Worm (Caenorhabditis elegans) whole organism, young adult: ENCODE measurements around the gene F54D12.1.

Experiments
- D2030.7 ChIP-seq: fragments of 200-800 bp; sonication (Bioruptor generic); IDR thresholded peaks from 2 replicates; pipeline ENCODE4 v1.3.6; 2022; ENCODE audit warnings: missing genetic modification reagents, missing genetic modification characterization, missing compliant biosample characterization
- Y79H2A.3 ChIP-seq: fragments of 200-800 bp; sonication (Bioruptor generic); conservative IDR thresholded peaks from 2 replicates; pipeline ENCODE4 v1.3.6; 2022; ENCODE audit warnings: missing genetic modification reagents, missing genetic modification characterization, missing compliant biosample characterization
- ama-1 ChIP-seq, 3 experiments: fragments of 150-350 bp in 1 of 3; sonication (generic microtip) in 2 of 3; optimal IDR thresholded peaks; 2 replicates each; lab custom pipeline; 2014 to 2018; ENCODE audit warnings: missing biosample characterization in 2 of 3, missing genetic modification characterization in 2 of 3, missing genetic modification reagents in 2 of 3
- bed-1 ChIP-seq: fragments of 200-800 bp; sonication (Bioruptor generic); IDR thresholded peaks from 2 replicates; pipeline ENCODE4 v1.3.6; 2022; ENCODE audit warnings: missing genetic modification reagents, missing genetic modification characterization, missing compliant biosample characterization
- dpff-1 ChIP-seq: sonication (generic microtip); optimal IDR thresholded peaks from 2 replicates; lab custom pipeline; 2017; ENCODE audit warnings: mild to moderate bottlenecking, missing genetic modification characterization, missing compliant biosample characterization
- ets-4 ChIP-seq: fragments of 200-800 bp; sonication (Bioruptor generic); optimal IDR thresholded peaks from 2 replicates; lab custom pipeline; 2018; ENCODE audit warnings: mild to moderate bottlenecking, missing genetic modification characterization, missing compliant biosample characterization
- hmg-1.2 ChIP-seq: fragments of 200-800 bp; sonication (Bioruptor generic); IDR thresholded peaks from 2 replicates; pipeline ENCODE4 v1.3.6; 2022; ENCODE audit warnings: missing genetic modification reagents, missing genetic modification characterization, missing compliant biosample characterization
- nhr-120 ChIP-seq: fragments of 200-800 bp; sonication (Bioruptor generic); IDR thresholded peaks from 2 replicates; pipeline ENCODE4 v1.3.6; 2022; ENCODE audit warnings: missing genetic modification characterization, missing compliant biosample characterization
- pha-4 ChIP-seq: fragments of 150-350 bp; sonication (generic microtip); optimal IDR thresholded peaks from 2 replicates; lab custom pipeline; 2014; ENCODE audit warnings: missing biosample characterization, missing genetic modification reagents, missing genetic modification characterization
- sdz-38 ChIP-seq: sonication (generic microtip); optimal IDR thresholded peaks from 2 replicates; lab custom pipeline; 2016; ENCODE audit warnings: missing genotype, missing genetic modification characterization, missing compliant biosample characterization
- unc-62 ChIP-seq: fragments of 150-350 bp; optimal IDR thresholded peaks from 2 replicates; lab custom pipeline; 2014; ENCODE audit warnings: missing biosample characterization, missing genetic modification reagents, missing genetic modification characterization
- ztf-18 ChIP-seq: sonication (generic microtip); optimal IDR thresholded peaks from 2 replicates; lab custom pipeline; 2016; ENCODE audit warnings: missing genotype, mild to moderate bottlenecking, missing genetic modification characterization, missing compliant biosample characterization
- ztf-26 ChIP-seq: sonication (generic microtip); optimal IDR thresholded peaks from 2 replicates; lab custom pipeline; 2017; ENCODE audit warnings: missing genetic modification characterization, missing compliant biosample characterization

DNA sequence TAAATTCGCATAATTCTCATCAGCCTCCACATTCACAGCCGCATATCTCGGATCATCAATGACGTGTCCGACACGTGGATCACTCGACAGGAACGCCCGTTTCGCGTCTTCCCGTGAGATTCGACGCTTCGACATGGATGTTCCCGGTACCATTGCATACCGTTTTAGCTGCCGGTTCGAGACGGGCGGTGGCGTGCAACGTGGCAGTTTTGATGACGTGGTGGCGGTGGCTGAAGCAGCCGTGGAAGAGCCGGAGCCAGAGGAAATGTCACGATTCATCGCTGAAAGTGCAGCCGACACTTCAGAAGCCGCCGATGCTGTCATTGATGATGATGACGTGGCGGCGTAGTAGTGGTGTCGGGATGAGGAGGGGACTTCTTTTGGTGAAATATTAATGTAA, 28.7 kb upstream of the F54D12.1 start:
- no peak for TF ChIP-seq D2030.7
- no peak for TF ChIP-seq ets-4
- no peak for TF ChIP-seq nhr-120 (GFP tag; lab: Robert Waterston, UW)
- no peak for TF ChIP-seq hmg-1.2 (GFP tag; lab: Robert Waterston, UW)
- TF ChIP-seq ztf-26: no peak
- TF ChIP-seq Y79H2A.3 (GFP tag; lab: Robert Waterston, UW): no peak
- no peak for TF ChIP-seq unc-62 (GFP tag; lab: Kevin White, UChicago)
- no peak for TF ChIP-seq bed-1
- TF ChIP-seq ztf-18 (tag; lab: Kevin White, UChicago): no peak
- no peak for TF ChIP-seq ama-1 (optimal IDR thresholded peaks at IDR 0.05; lab: Kevin White, UChicago)
- TF ChIP-seq ama-1 (GFP tag; optimal IDR thresholded peaks at IDR 0.05; lab: Kevin White, UChicago): no peak
- no peak for TF ChIP-seq dpff-1 (tag; lab: Kevin White, UChicago)
- no peak for TF ChIP-seq pha-4
- no peak for TF ChIP-seq sdz-38
